Worm (Caenorhabditis elegans): Measurements from ENCODE around the gene fbxa-201.

The fbxa-201 gene

ce11 chrV:2008412-2008811, 33.3 kb downstream of the fbxa-201 start:
- TF ChIP-seq egl-44 (GFP tag; IDR thresholded peaks at IDR 0.05) (0 out of 2 replicates have a peak, but pooled peaks have one; percentile 41), ceh-100 (GFP tag; IDR thresholded peaks at IDR 0.05) (peak; percentile 56; the same call in 1 of the 2 replicates), Y53F4B.3 (GFP tag; IDR thresholded peaks at IDR 0.05) (peak; percentile 41; the same call in 1 of the 2 replicates), sptf-2 (GFP tag; optimal IDR thresholded peaks at IDR 0.05) (no peak), lsy-27 (tag; optimal IDR thresholded peaks at IDR 0.05; ENCODE audit: borderline replicate concordance, insufficient read depth) (no peak), T07F8.4 (tag; optimal IDR thresholded peaks at IDR 0.05) (no peak), F33H1.4 (GFP tag; IDR thresholded peaks at IDR 0.05) (peak; percentile 75), K11D2.4 (GFP tag; IDR thresholded peaks at IDR 0.05) (no peak), F39B2.1 (GFP tag; IDR thresholded peaks at IDR 0.05) (no peak), F10E7.11 (tag; optimal IDR thresholded peaks at IDR 0.05) (no peak), F49E8.2 (tag; optimal IDR thresholded peaks at IDR 0.05; ENCODE audit: insufficient read depth) (peak; percentile 71), egrh-3 (GFP tag; IDR thresholded peaks at IDR 0.05) (peak; percentile 42; the same call in 1 of the 2 replicates), dpl-1 (GFP tag; optimal IDR thresholded peaks at IDR 0.05) (peak; percentile 62), hlh-26 (GFP tag; conservative IDR thresholded peaks at IDR 0.05) (no peak), mxl-1 (tag; optimal IDR thresholded peaks at IDR 0.05) (no peak), ztf-18 (tag; optimal IDR thresholded peaks at IDR 0.05) (peak; percentile 36), akir-1 (GFP tag; optimal IDR thresholded peaks at IDR 0.05) (no peak), somi-1 (GFP tag; optimal IDR thresholded peaks at IDR 0.05) (no peak), dpff-1 (tag; optimal IDR thresholded peaks at IDR 0.05) (no peak), zim-3 (tag; optimal IDR thresholded peaks at IDR 0.05) (no peak), ekl-4 (GFP tag; IDR thresholded peaks at IDR 0.05) (peak; percentile 53; the same call in 1 of the 2 replicates), madf-10 (tag; optimal IDR thresholded peaks at IDR 0.05) (peak; percentile 57), F52B5.7 (tag; optimal IDR thresholded peaks at IDR 0.05) (no peak), ceh-40 (GFP tag; IDR thresholded peaks at IDR 0.05) (no peak), unc-130 (GFP tag; optimal IDR thresholded peaks at IDR 0.05) (peak; percentile 87), hlh-12 (tag; optimal IDR thresholded peaks at IDR 0.05) (no peak), ceh-91 (GFP tag; IDR thresholded peaks at IDR 0.05) (peak; percentile 89), nhr-90 (tag; optimal IDR thresholded peaks at IDR 0.05) (peak; percentile 0), madf-6 (GFP tag; IDR thresholded peaks at IDR 0.05) (peak; percentile 90), F55B11.4 (tag; optimal IDR thresholded peaks at IDR 0.05; ENCODE audit: borderline replicate concordance, insufficient read depth) (no peak), tbp1 (GFP tag; optimal IDR thresholded peaks at IDR 0.05) (peak; percentile 51), D2030.7 (GFP tag; IDR thresholded peaks at IDR 0.05) (peak; percentile 90), let-526 (GFP tag; IDR thresholded peaks at IDR 0.05) (0 out of 2 replicates have a peak, but pooled peaks have one; percentile 52), Y95B8A.8 (GFP tag; IDR thresholded peaks at IDR 0.05) (peak; percentile 79; the same call in 1 of the 2 replicates), attf-3 (GFP tag; conservative IDR thresholded peaks at IDR 0.05) (peak; percentile 74), ceh-79 (tag; optimal IDR thresholded peaks at IDR 0.05) (no peak), snpc-1.1 (tag; optimal IDR thresholded peaks at IDR 0.05; ENCODE audit: insufficient read depth) (no peak), athp-1 (tag; optimal IDR thresholded peaks at IDR 0.05) (peak; percentile 68), F37B4.10 (GFP tag; IDR thresholded peaks at IDR 0.05) (no peak), chd-7 (tag; optimal IDR thresholded peaks at IDR 0.05) (no peak), aptf-2 (GFP tag; conservative IDR thresholded peaks at IDR 0.05) (peak; percentile 92), F23B12.7 (tag; optimal IDR thresholded peaks at IDR 0.05; ENCODE audit: insufficient read depth) (no peak), hmg-1.2 (GFP tag; IDR thresholded peaks at IDR 0.05) (peak; percentile 94), B0336.3 (GFP tag; IDR thresholded peaks at IDR 0.05) (peak; percentile 65), xnd-1 (tag; optimal IDR thresholded peaks at IDR 0.05) (peak; percentile 27), let-607 (tag; optimal IDR thresholded peaks at IDR 0.05) (peak; percentile 44 to 87), repo-1 (tag; optimal IDR thresholded peaks at IDR 0.05) (no peak), ztf-6 (GFP tag; IDR thresholded peaks at IDR 0.05) (no peak)

All from whole organism, young adult.